Worm (Caenorhabditis elegans) whole organism, L2 larva: Measurements from ENCODE around the gene dyf-6.

Source experiments
- C34F6.9 ChIP-seq: fragments of 150-350 bp; optimal IDR thresholded peaks from 2 replicates; lab custom pipeline; 2014; ENCODE audit warnings: missing biosample characterization, missing genetic modification characterization
- F13H6.1 ChIP-seq: sonication (generic microtip); optimal IDR thresholded peaks from 2 replicates; lab custom pipeline; 2016; ENCODE audit warnings: missing genetic modification characterization, missing compliant biosample characterization
- R02D3.7 ChIP-seq: fragments of 150-350 bp; optimal IDR thresholded peaks from 2 replicates; lab custom pipeline; 2014; ENCODE audit warnings: missing biosample characterization, missing genetic modification characterization
- Y55F3AM.14 ChIP-seq: fragments of 200-800 bp; sonication (Bioruptor generic); optimal IDR thresholded peaks from 2 replicates; lab custom pipeline; 2018; ENCODE audit warnings: mild to moderate bottlenecking, missing genetic modification characterization, missing compliant biosample characterization
- alr-1 ChIP-seq: fragments of 150-350 bp; optimal IDR thresholded peaks from 2 replicates; lab custom pipeline; 2014; ENCODE audit warnings: missing biosample characterization, missing genetic modification characterization
- aly-2 ChIP-seq: fragments of 150-350 bp; optimal IDR thresholded peaks from 2 replicates; lab custom pipeline; 2014; ENCODE audit warnings: missing biosample characterization, missing genetic modification characterization
- ama-1 ChIP-seq: fragments of 150-350 bp; optimal IDR thresholded peaks from 2 replicates; lab custom pipeline; 2018; ENCODE audit warnings: inconsistent platforms
- blmp-1 ChIP-seq: sonication (generic microtip); optimal IDR thresholded peaks from 2 replicates; lab custom pipeline; 2017; ENCODE audit warnings: missing genetic modification characterization, mild to moderate bottlenecking, missing compliant biosample characterization, antibody characterized with exemption, moderate library complexity; ENCODE audit not compliant: insufficient read depth
- ceh-82 ChIP-seq: fragments of 150-350 bp; optimal IDR thresholded peaks from 2 replicates; lab custom pipeline; 2014; ENCODE audit warnings: missing biosample characterization, missing genetic modification characterization
- crh-2 ChIP-seq: sonication (generic microtip); optimal IDR thresholded peaks from 2 replicates; lab custom pipeline; 2017; ENCODE audit warnings: missing biosample characterization, missing genetic modification characterization
- dmd-4 ChIP-seq: sonication (generic microtip); optimal IDR thresholded peaks from 2 replicates; lab custom pipeline; 2017; ENCODE audit warnings: missing biosample characterization, missing genetic modification characterization
- egl-27 ChIP-seq: sonication (generic microtip); optimal IDR thresholded peaks from 3 replicates; lab custom pipeline; 2017; ENCODE audit warnings: missing biosample characterization, missing genetic modification reagents, missing genetic modification characterization
- elt-3 ChIP-seq: sonication (generic microtip); optimal IDR thresholded peaks from 2 replicates; lab custom pipeline; 2017; ENCODE audit warnings: missing biosample characterization, missing genetic modification characterization
- fos-1 ChIP-seq: fragments of 150-350 bp; optimal IDR thresholded peaks from 2 replicates; lab custom pipeline; 2014; ENCODE audit warnings: missing biosample characterization, missing genetic modification characterization
- gmeb-1 ChIP-seq: fragments of 150-350 bp; optimal IDR thresholded peaks from 2 replicates; lab custom pipeline; 2014; ENCODE audit warnings: missing biosample characterization, missing genetic modification characterization
- lin-11 ChIP-seq: fragments of 150-350 bp; sonication (generic microtip); optimal IDR thresholded peaks from 2 replicates; lab custom pipeline; 2014; ENCODE audit warnings: missing biosample characterization, missing genetic modification characterization, inconsistent platforms, mixed read lengths
- lin-13 ChIP-seq: fragments of 150-350 bp; optimal IDR thresholded peaks from 2 replicates; lab custom pipeline; 2014; ENCODE audit warnings: missing biosample characterization, missing genetic modification reagents, missing genetic modification characterization
- lsy-2 ChIP-seq, 2 experiments: fragments of 150-350 bp in 1 of 2; sonication (generic microtip) in 1 of 2; optimal IDR thresholded peaks; 2 replicates each; lab custom pipeline; 2014 to 2017; ENCODE audit warnings: missing biosample characterization in 2 of 2, missing genetic modification characterization in 2 of 2
- mab-5 ChIP-seq: fragments of 150-350 bp; optimal IDR thresholded peaks from 2 replicates; lab custom pipeline; 2014; ENCODE audit warnings: missing biosample characterization, missing genetic modification characterization
- mdl-1 ChIP-seq, 2 experiments: fragments of 150-350 bp in 1 of 2; sonication (generic microtip) in 1 of 2; optimal IDR thresholded peaks; 2 replicates each; lab custom pipeline; 2017; ENCODE audit warnings: missing biosample characterization in 2 of 2, missing genetic modification characterization in 2 of 2
- nhr-10 ChIP-seq: sonication (generic microtip); optimal IDR thresholded peaks from 2 replicates; lab custom pipeline; 2017; ENCODE audit warnings: missing biosample characterization, missing genetic modification characterization
- nhr-11 ChIP-seq: fragments of 150-350 bp; optimal IDR thresholded peaks from 2 replicates; lab custom pipeline; 2014; ENCODE audit warnings: missing biosample characterization, missing genetic modification characterization
- nhr-12 ChIP-seq: fragments of 150-350 bp; optimal IDR thresholded peaks from 2 replicates; lab custom pipeline; 2014; ENCODE audit warnings: missing biosample characterization, missing genetic modification characterization
- nhr-129 ChIP-seq: fragments of 150-350 bp; optimal IDR thresholded peaks from 2 replicates; lab custom pipeline; 2014; ENCODE audit warnings: missing biosample characterization, missing genetic modification characterization
- nhr-21 ChIP-seq: fragments of 150-350 bp; optimal IDR thresholded peaks from 2 replicates; lab custom pipeline; 2014; ENCODE audit warnings: missing biosample characterization, missing genetic modification characterization
- nhr-23 ChIP-seq: fragments of 150-350 bp; optimal IDR thresholded peaks from 2 replicates; lab custom pipeline; 2014; ENCODE audit warnings: missing biosample characterization, missing genetic modification reagents, missing genetic modification characterization
- nhr-25 ChIP-seq: fragments of 150-350 bp; sonication (generic microtip); optimal IDR thresholded peaks from 3 replicates; lab custom pipeline; 2014; ENCODE audit warnings: missing biosample characterization, missing genetic modification characterization
- nhr-6 ChIP-seq: fragments of 150-350 bp; optimal IDR thresholded peaks from 2 replicates; lab custom pipeline; 2014; ENCODE audit warnings: missing biosample characterization, missing genetic modification characterization
- nhr-77 ChIP-seq: fragments of 150-350 bp; optimal IDR thresholded peaks from 2 replicates; lab custom pipeline; 2014; ENCODE audit warnings: missing biosample characterization, missing genetic modification characterization
- peb-1 ChIP-seq: fragments of 150-350 bp; optimal IDR thresholded peaks from 2 replicates; lab custom pipeline; 2014; ENCODE audit warnings: missing biosample characterization, missing genetic modification characterization
- sem-4 ChIP-seq: fragments of 150-350 bp; optimal IDR thresholded peaks from 2 replicates; lab custom pipeline; 2014; ENCODE audit warnings: missing biosample characterization, missing genetic modification reagents, missing genetic modification characterization
- sma-3 ChIP-seq: sonication (generic microtip); optimal IDR thresholded peaks from 2 replicates; lab custom pipeline; 2016; ENCODE audit warnings: missing genetic modification reagents, missing genetic modification characterization, missing compliant biosample characterization
- sma-9 ChIP-seq, 2 experiments: fragments of 150-350 bp in 1 of 2; sonication (generic microtip) in 1 of 2; optimal IDR thresholded peaks; 2 replicates each; lab custom pipeline; 2014 to 2016; ENCODE audit warnings: missing genetic modification characterization in 2 of 2, mild to moderate bottlenecking in 1 of 2, missing biosample characterization in 1 of 2, missing compliant biosample characterization in 1 of 2, missing genetic modification reagents in 1 of 2, moderate library complexity in 1 of 2
- snpc-4 ChIP-seq: fragments of 150-350 bp; optimal IDR thresholded peaks from 2 replicates; lab custom pipeline; 2014; ENCODE audit warnings: missing biosample characterization, missing genetic modification characterization
- unc-55 ChIP-seq: fragments of 150-350 bp; sonication (generic microtip); optimal IDR thresholded peaks from 3 replicates; lab custom pipeline; 2014; ENCODE audit warnings: missing biosample characterization, missing genetic modification reagents, missing genetic modification characterization
- unc-62 ChIP-seq: fragments of 150-350 bp; optimal IDR thresholded peaks from 2 replicates; lab custom pipeline; 2014; ENCODE audit warnings: missing biosample characterization, missing genetic modification reagents, missing genetic modification characterization
- zag-1 ChIP-seq: fragments of 150-350 bp; optimal IDR thresholded peaks from 2 replicates; lab custom pipeline; 2014; ENCODE audit warnings: missing biosample characterization, missing genetic modification characterization
- ztf-1 ChIP-seq: fragments of 200-800 bp; sonication (Bioruptor generic); conservative IDR thresholded peaks from 2 replicates; pipeline ENCODE4 v1.3.6; 2022; ENCODE audit warnings: missing genetic modification characterization, missing compliant biosample characterization

Gene dyf-6

DNA sequence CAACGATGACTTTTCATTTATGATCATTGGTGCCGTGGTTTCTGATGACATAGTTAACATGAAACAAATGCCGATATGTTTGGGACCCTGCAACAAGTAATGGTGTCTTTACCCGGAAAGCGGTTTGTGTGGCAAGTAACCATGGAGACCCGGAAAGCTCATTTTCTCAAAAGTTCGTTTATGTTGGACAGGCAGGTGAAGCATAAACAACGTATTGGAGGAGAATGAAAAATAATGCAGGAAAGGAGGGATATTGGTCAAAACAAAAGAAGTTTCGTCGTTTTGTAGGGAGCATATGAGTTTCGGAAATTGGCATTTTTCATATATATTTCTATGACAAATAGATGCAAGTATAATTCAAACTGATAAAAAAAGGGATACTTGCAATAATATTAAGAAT lies at the start of gene dyf-6:
dyf-6 (minus strand) TSS at position 101 of the 400 bp plus-strand sequence.
- no peak for TF ChIP-seq lin-11 (tag; lab: Kevin White, UChicago)
- TF ChIP-seq ama-1 (lab: Kevin White, UChicago), result no peak
- TF ChIP-seq dmd-4 (tag; lab: Kevin White, UChicago), result no peak
- TF ChIP-seq nhr-10 (tag; lab: Kevin White, UChicago), result no peak
- no peak for TF ChIP-seq nhr-25 (tag; lab: Kevin White, UChicago)
- no peak for TF ChIP-seq unc-62 (GFP tag; lab: Kevin White, UChicago)
- no peak for TF ChIP-seq sma-3 (GFP tag; lab: Kevin White, UChicago)
- no peak for TF ChIP-seq elt-3 (tag; lab: Kevin White, UChicago)
- no peak for TF ChIP-seq gmeb-1
- no peak for TF ChIP-seq nhr-21 (tag; lab: Kevin White, UChicago)
- TF ChIP-seq nhr-77 (tag; lab: Kevin White, UChicago), result no peak
- TF ChIP-seq ztf-1 (GFP tag; lab: Robert Waterston, UW), result no peak
- TF ChIP-seq mdl-1 (tag; optimal IDR thresholded peaks at IDR 0.05; lab: Kevin White, UChicago), result no peak
- no peak for TF ChIP-seq egl-27 (tag; lab: Kevin White, UChicago)
- TF ChIP-seq crh-2, result no peak
- TF ChIP-seq R02D3.7 (tag; lab: Kevin White, UChicago), result no peak
- TF ChIP-seq ceh-82 (tag; lab: Kevin White, UChicago), result no peak
- TF ChIP-seq fos-1 (tag; lab: Kevin White, UChicago), result no peak
- no peak for TF ChIP-seq aly-2 (tag; lab: Kevin White, UChicago)

ce11 chrX:10435492-10435939 lies 49.2 kb upstream of the dyf-6 start:
- TF ChIP-seq mab-5 (tag; lab: Kevin White, UChicago) (peak; percentile 63), dmd-4 (tag; lab: Kevin White, UChicago) (no peak), nhr-21 (tag; lab: Kevin White, UChicago) (no peak), lsy-2 (tag; optimal IDR thresholded peaks at IDR 0.05; lab: Kevin White, UChicago) (peak; percentile 39 to 75), alr-1 (tag; lab: Kevin White, UChicago) (no peak), C34F6.9 (tag; lab: Kevin White, UChicago) (peak; percentile 83), nhr-25 (tag; lab: Kevin White, UChicago) (no peak), snpc-4 (tag; lab: Kevin White, UChicago) (peak; percentile 19), nhr-23 (tag; lab: Kevin White, UChicago) (no peak), nhr-12 (tag; lab: Kevin White, UChicago) (no peak), gmeb-1 (no peak), egl-27 (tag; lab: Kevin White, UChicago) (peak; percentile 34), ama-1 (lab: Kevin White, UChicago) (no peak), zag-1 (tag; lab: Kevin White, UChicago) (peak; percentile 95), F13H6.1 (tag; lab: Kevin White, UChicago) (peak; percentile 86), blmp-1 (tag; lab: Kevin White, UChicago) (no peak), sma-9 (GFP tag; optimal IDR thresholded peaks at IDR 0.05; lab: Kevin White, UChicago) (peak; percentile 78), sma-9 (tag; optimal IDR thresholded peaks at IDR 0.05; lab: Kevin White, UChicago) (no peak), lin-11 (tag; lab: Kevin White, UChicago) (peak; percentile 61), sem-4 (tag; lab: Kevin White, UChicago) (peak; percentile 81), sma-3 (GFP tag; lab: Kevin White, UChicago) (no peak), lin-13 (GFP tag; lab: Kevin White, UChicago) (peak; percentile 65), mdl-1 (tag; optimal IDR thresholded peaks at IDR 0.05; lab: Kevin White, UChicago) (peak; percentile 5 to 81), nhr-6 (tag; lab: Kevin White, UChicago) (no peak), ceh-82 (tag; lab: Kevin White, UChicago) (no peak), nhr-129 (tag; lab: Kevin White, UChicago) (peak; percentile 80), crh-2 (peak; percentile 47), peb-1 (tag; lab: Kevin White, UChicago) (peak; percentile 3), fos-1 (tag; lab: Kevin White, UChicago) (peak; percentile 34), nhr-11 (tag; lab: Kevin White, UChicago) (no peak), unc-55 (GFP tag; lab: Kevin White, UChicago) (peak; percentile 91), Y55F3AM.14 (GFP tag; lab: Kevin White, UChicago) (peak; percentile 65)
- TF ChIP-seq, all 48 proteins: peak for 18
